Worm (Caenorhabditis elegans) whole organism, L2 larva: Measurements from ENCODE around the gene C14E2.4.
A peak's percentile ranks its signal among the peaks of the same experiment; 100 is the strongest.

Source experiments
- alr-1 ChIP-seq: fragments of 150-350 bp; optimal IDR thresholded peaks from 2 replicates; lab custom pipeline; 2014; ENCODE audit warnings: missing biosample characterization, missing genetic modification characterization
- aly-2 ChIP-seq: fragments of 150-350 bp; optimal IDR thresholded peaks from 2 replicates; lab custom pipeline; 2014; ENCODE audit warnings: missing biosample characterization, missing genetic modification characterization
- ama-1 ChIP-seq: fragments of 150-350 bp; optimal IDR thresholded peaks from 2 replicates; lab custom pipeline; 2018; ENCODE audit warnings: inconsistent platforms
- blmp-1 ChIP-seq: sonication (generic microtip); optimal IDR thresholded peaks from 2 replicates; lab custom pipeline; 2017; ENCODE audit warnings: missing genetic modification characterization, mild to moderate bottlenecking, missing compliant biosample characterization, antibody characterized with exemption, moderate library complexity; ENCODE audit not compliant: insufficient read depth
- ceh-82 ChIP-seq: fragments of 150-350 bp; optimal IDR thresholded peaks from 2 replicates; lab custom pipeline; 2014; ENCODE audit warnings: missing biosample characterization, missing genetic modification characterization
- lin-13 ChIP-seq: fragments of 150-350 bp; optimal IDR thresholded peaks from 2 replicates; lab custom pipeline; 2014; ENCODE audit warnings: missing biosample characterization, missing genetic modification reagents, missing genetic modification characterization
- nhr-10 ChIP-seq: sonication (generic microtip); optimal IDR thresholded peaks from 2 replicates; lab custom pipeline; 2017; ENCODE audit warnings: missing biosample characterization, missing genetic modification characterization
- nhr-11 ChIP-seq: fragments of 150-350 bp; optimal IDR thresholded peaks from 2 replicates; lab custom pipeline; 2014; ENCODE audit warnings: missing biosample characterization, missing genetic modification characterization
- nhr-129 ChIP-seq: fragments of 150-350 bp; optimal IDR thresholded peaks from 2 replicates; lab custom pipeline; 2014; ENCODE audit warnings: missing biosample characterization, missing genetic modification characterization
- nhr-237 ChIP-seq: fragments of 150-350 bp; optimal IDR thresholded peaks from 2 replicates; lab custom pipeline; 2014; ENCODE audit warnings: missing biosample characterization, missing genetic modification characterization
- nhr-6 ChIP-seq: fragments of 150-350 bp; optimal IDR thresholded peaks from 2 replicates; lab custom pipeline; 2014; ENCODE audit warnings: missing biosample characterization, missing genetic modification characterization
- zag-1 ChIP-seq: fragments of 150-350 bp; optimal IDR thresholded peaks from 2 replicates; lab custom pipeline; 2014; ENCODE audit warnings: missing biosample characterization, missing genetic modification characterization
- ztf-11 ChIP-seq: sonication (generic microtip); optimal IDR thresholded peaks from 2 replicates; lab custom pipeline; 2017; ENCODE audit warnings: missing biosample characterization, missing genetic modification characterization

ce11 chrX:1853596-1853995 is 32.5 kb upstream of the C14E2.4 start, which contains the start of gene T26C11.9:
- TF ChIP-seq ama-1 (lab: Kevin White, UChicago): no peak
- no peak for TF ChIP-seq lin-13 (GFP tag; lab: Kevin White, UChicago)
- TF ChIP-seq nhr-129 (tag; lab: Kevin White, UChicago): peak; percentile 37
- no peak for TF ChIP-seq zag-1 (tag; lab: Kevin White, UChicago)
- no peak for TF ChIP-seq ztf-11
- no peak for TF ChIP-seq alr-1 (tag; lab: Kevin White, UChicago)
- TF ChIP-seq nhr-10 (tag; lab: Kevin White, UChicago): no peak
- no peak for TF ChIP-seq nhr-11 (tag; lab: Kevin White, UChicago)
- TF ChIP-seq nhr-6 (tag; lab: Kevin White, UChicago): no peak
- peak; percentile 22 for TF ChIP-seq blmp-1
- TF ChIP-seq aly-2 (tag; lab: Kevin White, UChicago): no peak
- no peak for TF ChIP-seq ceh-82
- no peak for TF ChIP-seq nhr-237 (tag; lab: Kevin White, UChicago)
